Worm (Caenorhabditis elegans) whole organism, young adult: ENCODE measurements around the gene erfa-3.

ENCODE experiments used
- B0019.2 ChIP-seq: fragments of 200-800 bp; sonication (Bioruptor generic); conservative IDR thresholded peaks from 2 replicates; pipeline ENCODE4 v1.3.6; 2022; ENCODE audit warnings: missing genetic modification reagents, missing genetic modification characterization, missing compliant biosample characterization
- D2030.7 ChIP-seq: fragments of 200-800 bp; sonication (Bioruptor generic); IDR thresholded peaks from 2 replicates; pipeline ENCODE4 v1.3.6; 2022; ENCODE audit warnings: missing genetic modification reagents, missing genetic modification characterization, missing compliant biosample characterization
- F22D6.2 ChIP-seq: sonication (generic microtip); optimal IDR thresholded peaks from 2 replicates; lab custom pipeline; 2016; ENCODE audit warnings: mild to moderate bottlenecking, missing genetic modification characterization, missing compliant biosample characterization
- F57A8.1 ChIP-seq: fragments of 200-800 bp; sonication (Bioruptor generic); optimal IDR thresholded peaks from 2 replicates; lab custom pipeline; 2018; ENCODE audit warnings: mild to moderate bottlenecking, missing genetic modification characterization, moderate library complexity, missing compliant biosample characterization
- K11D2.4 ChIP-seq: fragments of 200-800 bp; sonication (Bioruptor generic); IDR thresholded peaks from 2 replicates; pipeline ENCODE4 v1.3.6; 2022; ENCODE audit warnings: missing genetic modification reagents, missing genetic modification characterization, missing compliant biosample characterization
- T07F8.4 ChIP-seq: sonication (generic microtip); optimal IDR thresholded peaks from 2 replicates; lab custom pipeline; 2016; ENCODE audit warnings: mild to moderate bottlenecking, missing genetic modification characterization, moderate library complexity, missing compliant biosample characterization
- T26A5.8 ChIP-seq: sonication (generic microtip); optimal IDR thresholded peaks from 2 replicates; lab custom pipeline; 2016; ENCODE audit warnings: missing genetic modification characterization, missing compliant biosample characterization
- Y79H2A.3 ChIP-seq: fragments of 200-800 bp; sonication (Bioruptor generic); conservative IDR thresholded peaks from 2 replicates; pipeline ENCODE4 v1.3.6; 2022; ENCODE audit warnings: missing genetic modification reagents, missing genetic modification characterization, missing compliant biosample characterization
- ama-1 ChIP-seq, 3 experiments: fragments of 150-350 bp in 1 of 3; sonication (generic microtip) in 2 of 3; optimal IDR thresholded peaks; 2 replicates each; lab custom pipeline; 2014 to 2018; ENCODE audit warnings: missing biosample characterization in 2 of 3, missing genetic modification characterization in 2 of 3, missing genetic modification reagents in 2 of 3
- attf-6 ChIP-seq: fragments of 200-800 bp; sonication (Bioruptor generic); IDR thresholded peaks from 2 replicates; pipeline ENCODE4 v1.3.6; 2022; ENCODE audit warnings: missing genetic modification reagents, missing genetic modification characterization, missing compliant biosample characterization
- ceh-91 ChIP-seq: fragments of 200-800 bp; sonication (Bioruptor generic); IDR thresholded peaks from 2 replicates; pipeline ENCODE4 v1.3.6; 2022; ENCODE audit warnings: missing genetic modification reagents, missing genetic modification characterization, missing compliant biosample characterization
- dpff-1 ChIP-seq: sonication (generic microtip); optimal IDR thresholded peaks from 2 replicates; lab custom pipeline; 2017; ENCODE audit warnings: mild to moderate bottlenecking, missing genetic modification characterization, missing compliant biosample characterization
- efl-1 ChIP-seq: fragments of 150-350 bp; optimal IDR thresholded peaks from 2 replicates; lab custom pipeline; 2014; ENCODE audit warnings: missing biosample characterization, missing genetic modification reagents, missing genetic modification characterization
- egl-44 ChIP-seq: fragments of 200-800 bp; sonication (Bioruptor generic); IDR thresholded peaks from 2 replicates; pipeline ENCODE4 v1.3.6; 2022; ENCODE audit warnings: missing genetic modification reagents, missing genetic modification characterization, missing compliant biosample characterization
- ekl-4 ChIP-seq: fragments of 200-800 bp; sonication (Bioruptor generic); IDR thresholded peaks from 2 replicates; pipeline ENCODE4 v1.3.6; 2022; ENCODE audit warnings: missing genetic modification reagents, missing genetic modification characterization, missing compliant biosample characterization
- fkh-3 ChIP-seq: sonication (generic microtip); optimal IDR thresholded peaks from 2 replicates; lab custom pipeline; 2016; ENCODE audit warnings: mild to moderate bottlenecking, missing genetic modification characterization, missing compliant biosample characterization
- hlh-12 ChIP-seq: sonication (generic microtip); optimal IDR thresholded peaks from 2 replicates; lab custom pipeline; 2016; ENCODE audit warnings: missing genetic modification characterization, missing compliant biosample characterization
- hlh-26 ChIP-seq: fragments of 200-800 bp; sonication (Bioruptor generic); conservative IDR thresholded peaks from 2 replicates; pipeline ENCODE4 v1.3.6; 2022; ENCODE audit warnings: missing genetic modification reagents, missing genetic modification characterization, missing compliant biosample characterization
- lsl-1 ChIP-seq: fragments of 200-800 bp; sonication (Bioruptor generic); optimal IDR thresholded peaks from 2 replicates; lab custom pipeline; 2018; ENCODE audit warnings: mild to moderate bottlenecking, missing genetic modification characterization, moderate library complexity, missing compliant biosample characterization
- lsy-27 ChIP-seq: sonication (generic microtip); optimal IDR thresholded peaks from 2 replicates; lab custom pipeline; 2017; ENCODE audit warnings: missing genetic modification characterization, mild to moderate bottlenecking, missing compliant biosample characterization, antibody characterized with exemption, missing genotype, borderline replicate concordance; ENCODE audit not compliant: insufficient read depth
- madf-3 ChIP-seq: fragments of 200-800 bp; sonication (Bioruptor generic); IDR thresholded peaks from 2 replicates; pipeline ENCODE4 v1.3.6; 2022; ENCODE audit warnings: missing genetic modification reagents, missing genetic modification characterization, missing compliant biosample characterization
- madf-6 ChIP-seq: fragments of 200-800 bp; sonication (Bioruptor generic); IDR thresholded peaks from 2 replicates; pipeline ENCODE4 v1.3.6; 2022; ENCODE audit warnings: missing genetic modification reagents, missing genetic modification characterization, missing compliant biosample characterization
- mcd-1 ChIP-seq: fragments of 200-800 bp; sonication (Bioruptor generic); IDR thresholded peaks from 2 replicates; pipeline ENCODE4 v1.3.6; 2022; ENCODE audit warnings: missing genetic modification reagents, missing genetic modification characterization, missing compliant biosample characterization
- nfya-1 ChIP-seq: sonication (generic microtip); optimal IDR thresholded peaks from 2 replicates; lab custom pipeline; 2017; ENCODE audit warnings: antibody characterized with exemption, missing compliant biosample characterization, missing genetic modification characterization, borderline replicate concordance; ENCODE audit not compliant: insufficient read depth
- nhr-27 ChIP-seq: fragments of 200-800 bp; sonication (Bioruptor generic); optimal IDR thresholded peaks from 2 replicates; lab custom pipeline; 2018; ENCODE audit warnings: mild to moderate bottlenecking, missing genetic modification characterization, moderate library complexity, missing compliant biosample characterization
- rpc-1 ChIP-seq, 2 experiments: fragments of 150-350 bp in 1 of 2; sonication (generic microtip) in 1 of 2; optimal IDR thresholded peaks; 2 replicates each; lab custom pipeline; 2014 to 2018; ENCODE audit warnings: missing biosample characterization in 1 of 2, missing genetic modification characterization in 1 of 2, missing genetic modification reagents in 1 of 2, missing genotype in 1 of 2
- snpc-1.3 ChIP-seq: sonication (generic microtip); optimal IDR thresholded peaks from 2 replicates; lab custom pipeline; 2017; ENCODE audit warnings: missing genetic modification characterization, mild to moderate bottlenecking, missing compliant biosample characterization, antibody characterized with exemption, moderate library complexity, missing genotype, missing genetic modification reagents; ENCODE audit not compliant: insufficient read depth
- snpc-4 ChIP-seq, 5 experiments: fragments of 150-350 bp in 1 of 5; sonication (generic microtip) in 4 of 5; optimal IDR thresholded peaks; 2 replicates each; lab custom pipeline; 2014 to 2018; ENCODE audit warnings: missing genetic modification characterization in 5 of 5, missing biosample characterization in 3 of 5, antibody characterized with exemption in 2 of 5, mild to moderate bottlenecking in 2 of 5, missing compliant biosample characterization in 2 of 5, missing genotype in 2 of 5, moderate library complexity in 2 of 5, missing genetic modification reagents in 1 of 5
- sptf-2 ChIP-seq: fragments of 200-800 bp; sonication (Bioruptor generic); optimal IDR thresholded peaks from 2 replicates; lab custom pipeline; 2018; ENCODE audit warnings: mild to moderate bottlenecking, missing genetic modification characterization, missing compliant biosample characterization
- tbp1 ChIP-seq: fragments of 200-800 bp; sonication (Bioruptor generic); optimal IDR thresholded peaks from 2 replicates; lab custom pipeline; 2018; ENCODE audit warnings: mild to moderate bottlenecking, missing genetic modification characterization, missing compliant biosample characterization
- unc-62 ChIP-seq: fragments of 150-350 bp; optimal IDR thresholded peaks from 2 replicates; lab custom pipeline; 2014; ENCODE audit warnings: missing biosample characterization, missing genetic modification reagents, missing genetic modification characterization
- xnd-1 ChIP-seq: sonication (generic microtip); optimal IDR thresholded peaks from 2 replicates; lab custom pipeline; 2016; ENCODE audit warnings: missing genotype, missing genetic modification reagents, missing genetic modification characterization, missing compliant biosample characterization
- ztf-18 ChIP-seq: sonication (generic microtip); optimal IDR thresholded peaks from 2 replicates; lab custom pipeline; 2016; ENCODE audit warnings: missing genotype, mild to moderate bottlenecking, missing genetic modification characterization, missing compliant biosample characterization
- ztf-26 ChIP-seq: sonication (generic microtip); optimal IDR thresholded peaks from 2 replicates; lab custom pipeline; 2017; ENCODE audit warnings: missing genetic modification characterization, missing compliant biosample characterization
- ztf-6 ChIP-seq: fragments of 200-800 bp; sonication (Bioruptor generic); IDR thresholded peaks from 2 replicates; pipeline ENCODE4 v1.3.6; 2022; ENCODE audit warnings: missing genetic modification reagents, missing genetic modification characterization, missing compliant biosample characterization

Gene erfa-3

DNA sequence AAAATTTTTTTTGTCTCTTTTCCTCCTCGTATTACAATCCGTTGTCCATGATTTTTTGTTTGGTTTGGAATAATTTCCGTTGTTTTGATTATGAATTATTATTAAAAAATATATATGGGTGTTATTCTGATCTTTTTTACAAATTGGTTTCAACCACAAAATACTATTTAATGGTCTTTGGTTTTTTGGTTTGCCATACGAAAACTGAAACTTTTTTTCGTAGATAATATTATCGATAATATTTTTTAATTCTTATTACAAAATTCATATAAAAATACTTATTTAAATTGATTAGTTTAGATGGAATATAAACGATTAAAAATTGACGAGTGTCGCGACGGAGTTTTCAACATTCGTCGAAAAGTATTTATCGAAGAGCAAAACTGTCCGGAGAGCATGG, 14.3 kb upstream of the erfa-3 start, which contains the start of gene jmjd-5:
Gene jmjd-5 (plus strand): TSS at position 301 of the 400 bp plus-strand sequence.
- TF ChIP-seq hlh-12 (no peak), snpc-4 (GFP tag; optimal IDR thresholded peaks at IDR 0.05; lab: Kevin White, UChicago) (no peak), snpc-4 (tag; optimal IDR thresholded peaks at IDR 0.05; lab: Kevin White, UChicago) (no peak), F57A8.1 (GFP tag; lab: Kevin White, UChicago) (no peak), madf-6 (no peak), efl-1 (GFP tag; lab: Kevin White, UChicago) (no peak), ceh-91 (GFP tag; lab: Robert Waterston, UW) (no peak), T07F8.4 (tag; lab: Kevin White, UChicago) (no peak), tbp1 (GFP tag; lab: Kevin White, UChicago) (no peak), fkh-3 (tag; lab: Kevin White, UChicago) (no peak), D2030.7 (GFP tag; lab: Robert Waterston, UW) (no peak), egl-44 (GFP tag; lab: Robert Waterston, UW) (no peak), madf-3 (GFP tag; lab: Robert Waterston, UW) (no peak), T26A5.8 (tag; lab: Kevin White, UChicago) (no peak), nhr-27 (tag; lab: Kevin White, UChicago) (no peak), snpc-1.3 (tag; lab: Kevin White, UChicago) (no peak), xnd-1 (tag; lab: Kevin White, UChicago) (no peak), attf-6 (GFP tag; lab: Robert Waterston, UW) (no peak), mcd-1 (GFP tag; lab: Robert Waterston, UW) (no peak), dpff-1 (tag; lab: Kevin White, UChicago) (no peak), lsl-1 (GFP tag; lab: Kevin White, UChicago) (no peak)

DNA sequence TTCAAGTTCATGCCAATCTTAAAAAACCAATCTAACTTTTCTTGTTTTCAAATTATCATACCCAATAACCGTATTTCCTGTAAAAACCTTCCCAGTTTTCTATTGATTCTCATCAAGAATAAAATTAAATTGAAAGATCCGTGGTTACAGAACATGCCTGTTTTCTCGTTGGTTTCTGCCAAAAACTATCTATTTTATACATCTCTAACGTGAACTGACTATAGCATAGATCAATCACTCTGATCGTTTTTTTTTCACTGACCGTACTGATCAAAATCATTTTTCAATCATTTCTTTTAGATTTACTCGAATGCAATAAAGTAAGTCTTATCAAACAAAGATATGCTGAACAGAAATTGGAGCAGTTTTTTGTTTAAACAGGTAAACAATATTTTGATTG, 12.0 kb upstream of the erfa-3 start, which contains the start of gene C06H2.2:
Gene C06H2.2 (plus strand): TSS at position 301 of the 400 bp plus-strand sequence.
- no peak for TF ChIP-seq madf-6
- TF ChIP-seq B0019.2 (GFP tag; lab: Robert Waterston, UW): no peak
- TF ChIP-seq ekl-4 (GFP tag; lab: Robert Waterston, UW): no peak
- TF ChIP-seq ama-1 (optimal IDR thresholded peaks at IDR 0.05; lab: Kevin White, UChicago): no peak
- TF ChIP-seq ama-1 (GFP tag; optimal IDR thresholded peaks at IDR 0.05; lab: Kevin White, UChicago): no peak
- no peak for TF ChIP-seq ztf-18 (tag; lab: Kevin White, UChicago)
- TF ChIP-seq ztf-6 (GFP tag; lab: Robert Waterston, UW): no peak
- no peak for TF ChIP-seq nfya-1 (tag; lab: Kevin White, UChicago)
- no peak for TF ChIP-seq K11D2.4 (GFP tag; lab: Robert Waterston, UW)
- no peak for TF ChIP-seq snpc-1.3 (tag; lab: Kevin White, UChicago)
- TF ChIP-seq lsy-27 (tag; lab: Kevin White, UChicago): no peak
- no peak for TF ChIP-seq sptf-2 (GFP tag; lab: Kevin White, UChicago)
- no peak for TF ChIP-seq unc-62 (GFP tag; lab: Kevin White, UChicago)
- no peak for TF ChIP-seq rpc-1 (optimal IDR thresholded peaks at IDR 0.05; lab: Kevin White, UChicago)
- TF ChIP-seq rpc-1 (tag; optimal IDR thresholded peaks at IDR 0.05; lab: Kevin White, UChicago): no peak
- TF ChIP-seq ztf-26: no peak
- TF ChIP-seq hlh-12: no peak
- no peak for TF ChIP-seq F22D6.2
- no peak for TF ChIP-seq Y79H2A.3 (GFP tag; lab: Robert Waterston, UW)
- TF ChIP-seq hlh-26 (GFP tag; lab: Robert Waterston, UW): no peak
- TF ChIP-seq, all 124 proteins: peak for 0
